Fruit fly (Drosophila melanogaster) whole organism: ENCODE measurements around the gene Cpr66Cb.

Source experiments
- Dll ChIP-seq: fragments of >200 bp; optimal IDR thresholded peaks from 2 replicates; lab custom pipeline; 2017
- psq ChIP-seq: fragments of >200 bp; optimal IDR thresholded peaks from 2 replicates; lab custom pipeline; 2017

dm6 chr3L:8318916-8319506, 17.5 kb upstream of the Cpr66Cb start, which contains the start of gene CG43059:
- TF ChIP-seq Dll (lab: Kevin White, UChicago) (no peak), psq (no peak)
